Fruit fly (Drosophila melanogaster) Kc167 (cell line): ENCODE results near the gene Manf.

Experiments
- Myc ChIP-seq: fragments of >200 bp; optimal IDR thresholded peaks from 2 replicates; lab custom pipeline; 2017; ENCODE audit warnings: missing external identifiers
- h ChIP-seq: fragments of >200 bp; optimal IDR thresholded peaks from 3 replicates; lab custom pipeline; 2018; ENCODE audit warnings: missing external identifiers
- insv ChIP-seq: fragments of >200 bp; optimal IDR thresholded peaks from 3 replicates; lab custom pipeline; 2018; ENCODE audit warnings: missing external identifiers
- ttk ChIP-seq: sonication (Bioruptor generic); optimal IDR thresholded peaks from 2 replicates; lab custom pipeline; 2017; ENCODE audit warnings: missing external identifiers

- TF ChIP-seq h (lab: Kevin White, UChicago) (no peak), insv (lab: Kevin White, UChicago) (no peak), Myc (no peak), ttk (lab: Kevin White, UChicago) (no peak)
Observed at dm6 chr3R:16355393-16355943, 6.3 kb downstream of the Manf start.
